Fruit fly (Drosophila melanogaster) whole organism, embryonic: ENCODE measurements around the gene Mocs1.

Experiments
- Asciz ChIP-seq: fragments of 200-800 bp; sonication (Bioruptor generic); optimal IDR thresholded peaks from 2 replicates; lab custom pipeline; 2017; ENCODE audit warnings: missing biosample characterization, mild to moderate bottlenecking, missing genetic modification characterization, missing genetic modification reagents
- CG13296 ChIP-seq: fragments of 200-800 bp; sonication (Bioruptor generic); optimal IDR thresholded peaks from 3 replicates; lab custom pipeline; 2018; ENCODE audit warnings: missing biosample characterization, mild to moderate bottlenecking, missing genetic modification characterization
- CG14710 ChIP-seq: fragments of 200-800 bp; sonication (Bioruptor generic); optimal IDR thresholded peaks from 3 replicates; lab custom pipeline; 2019; ENCODE audit warnings: missing biosample characterization, mild to moderate bottlenecking, missing genetic modification characterization, moderate library complexity
- CG1647 ChIP-seq: fragments of 200-800 bp; sonication (Bioruptor generic); optimal IDR thresholded peaks from 3 replicates; lab custom pipeline; 2016; ENCODE audit warnings: missing biosample characterization, missing genetic modification characterization
- CG16779 ChIP-seq: fragments of 200-800 bp; sonication (Bioruptor generic); IDR thresholded peaks from 2 replicates; pipeline ENCODE4 v1.3.6; 2022; ENCODE audit warnings: missing biosample characterization, missing genetic modification characterization
- CG30403 ChIP-seq: fragments of 200-800 bp; sonication (Bioruptor generic); optimal IDR thresholded peaks from 3 replicates; lab custom pipeline; 2016; ENCODE audit warnings: missing biosample characterization, missing genetic modification characterization
- CG3065 ChIP-seq: fragments of 200-800 bp; sonication (Bioruptor generic); optimal IDR thresholded peaks from 2 replicates; lab custom pipeline; 2016; ENCODE audit warnings: missing biosample characterization, missing genetic modification characterization
- CG31388 ChIP-seq: fragments of 200-800 bp; sonication (Bioruptor generic); optimal IDR thresholded peaks from 2 replicates; lab custom pipeline; 2016; ENCODE audit warnings: missing biosample characterization, missing genetic modification characterization
- CG32767 ChIP-seq: fragments of 200-800 bp; sonication (Bioruptor generic); IDR thresholded peaks from 2 replicates; pipeline ENCODE4 v1.3.6; 2022; ENCODE audit warnings: missing biosample characterization, missing genetic modification characterization
- CG3847 ChIP-seq: fragments of 200-800 bp; sonication (Bioruptor generic); IDR thresholded peaks from 2 replicates; pipeline ENCODE4 v1.3.6; 2022; ENCODE audit warnings: missing biosample characterization, missing genetic modification characterization
- CG43689 ChIP-seq: fragments of 200-800 bp; sonication (Bioruptor generic); IDR thresholded peaks from 2 replicates; pipeline ENCODE4 v1.3.6; 2022; ENCODE audit warnings: missing biosample characterization, missing genetic modification characterization
- CG4617 ChIP-seq: fragments of 200-800 bp; sonication (Bioruptor generic); optimal IDR thresholded peaks from 3 replicates; lab custom pipeline; 2016; ENCODE audit warnings: missing biosample characterization, missing genetic modification characterization, borderline replicate concordance
- CG6791 ChIP-seq: fragments of 200-800 bp; sonication (Bioruptor generic); IDR thresholded peaks from 3 replicates; pipeline ENCODE4 v1.3.6; 2022; ENCODE audit warnings: missing biosample characterization, missing genetic modification characterization; ENCODE audit not compliant: partially characterized antibody
- CG6854 ChIP-seq: fragments of 200-800 bp; sonication (Bioruptor generic); optimal IDR thresholded peaks from 3 replicates; lab custom pipeline; 2017; ENCODE audit warnings: missing biosample characterization, mild to moderate bottlenecking, missing genetic modification characterization
- CG7556 ChIP-seq: fragments of 200-800 bp; sonication (Bioruptor generic); optimal IDR thresholded peaks from 2 replicates; lab custom pipeline; 2017; ENCODE audit warnings: missing biosample characterization, mild to moderate bottlenecking, missing genetic modification characterization
- CG9876 ChIP-seq: fragments of 200-800 bp; sonication (Bioruptor generic); optimal IDR thresholded peaks from 2 replicates; lab custom pipeline; 2016; ENCODE audit warnings: missing biosample characterization, missing genetic modification characterization
- Dp ChIP-seq: fragments of 200-800 bp; sonication (Bioruptor generic); optimal IDR thresholded peaks from 2 replicates; lab custom pipeline; 2018; ENCODE audit warnings: missing biosample characterization, mild to moderate bottlenecking, missing genetic modification characterization, moderate library complexity
- Ets65A ChIP-seq: fragments of 200-800 bp; sonication (Bioruptor generic); peaks from one replicate; lab custom pipeline; 2016; ENCODE audit warnings: missing biosample characterization, missing genetic modification characterization
- H15 ChIP-seq: fragments of 200-800 bp; sonication (Bioruptor generic); IDR thresholded peaks from 3 replicates; pipeline ENCODE4 v1.3.6; 2022; ENCODE audit warnings: missing biosample characterization, missing genetic modification characterization
- HHEX ChIP-seq: fragments of 200-800 bp; sonication (Bioruptor generic); optimal IDR thresholded peaks from 3 replicates; lab custom pipeline; 2017; ENCODE audit warnings: missing biosample characterization, mild to moderate bottlenecking, missing genetic modification characterization, missing genetic modification reagents
- HLH4C ChIP-seq: fragments of 200-800 bp; sonication (Bioruptor generic); IDR thresholded peaks from 3 replicates; pipeline ENCODE4 v1.3.6; 2022; ENCODE audit warnings: missing biosample characterization, missing genetic modification characterization; ENCODE audit not compliant: partially characterized antibody
- Hmx ChIP-seq: fragments of 200-800 bp; sonication (Bioruptor generic); optimal IDR thresholded peaks from 2 replicates; lab custom pipeline; 2016; ENCODE audit warnings: missing biosample characterization, missing genetic modification characterization
- Hr78 ChIP-seq, 2 experiments: fragments of 200-800 bp in 1 of 2; fragments of >200 bp in 1 of 2; sonication (Bioruptor generic) in 1 of 2; optimal IDR thresholded peaks; 2 replicates each; lab custom pipeline; 2017 to 2019; ENCODE audit warnings: missing biosample characterization in 2 of 2, missing genetic modification characterization in 2 of 2, mild to moderate bottlenecking in 1 of 2, moderate library complexity in 1 of 2
- Kr ChIP-seq: fragments of 200-800 bp; sonication (Bioruptor generic); optimal IDR thresholded peaks from 2 replicates; lab custom pipeline; 2017; ENCODE audit warnings: missing biosample characterization, mild to moderate bottlenecking, missing genetic modification characterization
- MTF-1 ChIP-seq: fragments of 200-800 bp; sonication (Bioruptor generic); optimal IDR thresholded peaks from 2 replicates; lab custom pipeline; 2018; ENCODE audit warnings: missing biosample characterization, mild to moderate bottlenecking, missing genetic modification characterization, borderline replicate concordance
- Opbp ChIP-seq: fragments of 200-800 bp; sonication (Bioruptor generic); IDR thresholded peaks from 3 replicates; pipeline ENCODE4 v1.3.6; 2022; ENCODE audit warnings: missing biosample characterization, missing genetic modification characterization; ENCODE audit not compliant: partially characterized antibody
- ab ChIP-seq: fragments of 200-800 bp; sonication (Bioruptor generic); optimal IDR thresholded peaks from 2 replicates; lab custom pipeline; 2016; ENCODE audit warnings: missing biosample characterization, missing genetic modification characterization
- ap ChIP-seq: fragments of 200-800 bp; sonication (Bioruptor generic); IDR thresholded peaks from 2 replicates; pipeline ENCODE4 v1.3.6; 2022; ENCODE audit warnings: missing biosample characterization, missing genetic modification characterization
- caup ChIP-seq: fragments of 200-800 bp; sonication (Bioruptor generic); optimal IDR thresholded peaks from 3 replicates; lab custom pipeline; 2017; ENCODE audit warnings: missing biosample characterization, mild to moderate bottlenecking, missing genetic modification characterization, moderate library complexity; ENCODE audit not compliant: severe bottlenecking
- chif ChIP-seq, 2 experiments: fragments of 200-800 bp; sonication (Bioruptor generic); optimal IDR thresholded peaks; 3 replicates each; lab custom pipeline; 2016; ENCODE audit warnings: missing biosample characterization in 2 of 2, missing genetic modification characterization in 2 of 2
- chm ChIP-seq: fragments of 200-800 bp; sonication (Bioruptor generic); IDR thresholded peaks from 2 replicates; pipeline ENCODE4 v1.3.6; 2022; ENCODE audit warnings: missing biosample characterization, missing genetic modification characterization
- chn ChIP-seq: fragments of 200-800 bp; sonication (Bioruptor generic); optimal IDR thresholded peaks from 2 replicates; lab custom pipeline; 2016; ENCODE audit warnings: missing biosample characterization, missing genetic modification characterization
- ewg ChIP-seq: fragments of 200-800 bp; sonication (Bioruptor generic); optimal IDR thresholded peaks from 3 replicates; lab custom pipeline; 2017; ENCODE audit warnings: mild to moderate bottlenecking, missing biosample characterization, missing genetic modification reagents, missing genetic modification characterization
- fd3F ChIP-seq: fragments of 200-800 bp; sonication (Bioruptor generic); optimal IDR thresholded peaks from 2 replicates; lab custom pipeline; 2018; ENCODE audit warnings: missing biosample characterization, mild to moderate bottlenecking, missing genetic modification characterization, moderate library complexity
- gfzf ChIP-seq: fragments of 200-800 bp; sonication (Bioruptor generic); optimal IDR thresholded peaks from 2 replicates; lab custom pipeline; 2016; ENCODE audit warnings: missing biosample characterization, mild to moderate bottlenecking, missing genetic modification characterization, moderate library complexity
- gro ChIP-seq: fragments of 200-800 bp; sonication (Bioruptor generic); optimal IDR thresholded peaks from 2 replicates; lab custom pipeline; 2016; ENCODE audit warnings: missing biosample characterization, missing genetic modification characterization
- gsb ChIP-seq: fragments of 200-800 bp; sonication (Bioruptor generic); IDR thresholded peaks from 2 replicates; pipeline ENCODE4 v1.3.6; 2022; ENCODE audit warnings: missing biosample characterization, missing genetic modification characterization
- inv ChIP-seq: fragments of 200-800 bp; sonication (Bioruptor generic); IDR thresholded peaks from 2 replicates; pipeline ENCODE4 v1.3.6; 2022; ENCODE audit warnings: missing biosample characterization, missing genetic modification characterization; ENCODE audit not compliant: partially characterized antibody
- jing ChIP-seq: fragments of 200-800 bp; sonication (Bioruptor generic); optimal IDR thresholded peaks from 2 replicates; lab custom pipeline; 2018; ENCODE audit warnings: missing biosample characterization, mild to moderate bottlenecking, missing genetic modification characterization
- nmo ChIP-seq: fragments of 200-800 bp; sonication (Bioruptor generic); optimal IDR thresholded peaks from 2 replicates; lab custom pipeline; 2018; ENCODE audit warnings: missing biosample characterization, mild to moderate bottlenecking, missing genetic modification characterization, moderate library complexity
- org-1 ChIP-seq: fragments of 200-800 bp; sonication (Bioruptor generic); optimal IDR thresholded peaks from 2 replicates; lab custom pipeline; 2017; ENCODE audit warnings: missing biosample characterization, missing genetic modification characterization
- pita ChIP-seq: fragments of 200-800 bp; sonication (Bioruptor generic); optimal IDR thresholded peaks from 2 replicates; lab custom pipeline; 2017; ENCODE audit warnings: missing biosample characterization, mild to moderate bottlenecking, missing genetic modification characterization
- sc ChIP-seq, 3 experiments: fragments of >200 bp in 2 of 3; fragments of 200-800 bp in 1 of 3; sonication (Bioruptor generic) in 1 of 3; optimal IDR thresholded peaks; 2 replicates in 2 of 3; 3 replicates in 1 of 3; lab custom pipeline; 2017; ENCODE audit warnings: mild to moderate bottlenecking in 1 of 3, missing biosample characterization in 1 of 3, missing genetic modification characterization in 1 of 3, missing genetic modification reagents in 1 of 3
- sima ChIP-seq: fragments of 200-800 bp; sonication (Bioruptor generic); optimal IDR thresholded peaks from 2 replicates; lab custom pipeline; 2016; ENCODE audit warnings: missing biosample characterization, missing genetic modification characterization
- stwl ChIP-seq: fragments of 200-800 bp; sonication (Bioruptor generic); optimal IDR thresholded peaks from 3 replicates; lab custom pipeline; 2018; ENCODE audit warnings: missing biosample characterization, mild to moderate bottlenecking, missing genetic modification characterization, moderate library complexity
- tll ChIP-seq, 2 experiments: fragments of 200-800 bp in 1 of 2; fragments of >200 bp in 1 of 2; sonication (Bioruptor generic) in 1 of 2; optimal IDR thresholded peaks; 2 replicates each; lab custom pipeline; 2017 to 2019; ENCODE audit warnings: missing biosample characterization in 2 of 2, missing genetic modification characterization in 2 of 2, mild to moderate bottlenecking in 1 of 2, moderate library complexity in 1 of 2
- wdn ChIP-seq: fragments of 200-800 bp; sonication (Bioruptor generic); IDR thresholded peaks from 2 replicates; pipeline ENCODE4 v1.3.6; 2022; ENCODE audit warnings: missing biosample characterization, missing genetic modification characterization
- zfh1 ChIP-seq: fragments of 200-800 bp; sonication (Bioruptor generic); IDR thresholded peaks from 3 replicates; pipeline ENCODE4 v1.3.6; 2022; ENCODE audit warnings: missing biosample characterization, missing genetic modification characterization

Gene Mocs1

dm6 chr3L:11120419-11120958 lies 50.2 kb downstream of the Mocs1 start, which contains the start of the genes FoxK and mRpL2 (continued):
- TF ChIP-seq chm (0 out of 2 replicates have a peak, but pooled peaks have one; percentile 4), Hr78 (GFP tag; optimal IDR thresholded peaks at IDR 0.05; lab: Kevin White, UChicago) (no peak), CG31388 (no peak), jing (GFP tag; lab: Kevin White, UChicago) (no peak), sc (optimal IDR thresholded peaks at IDR 0.05; lab: Kevin White, UChicago) (no peak), sc (GFP tag; optimal IDR thresholded peaks at IDR 0.05; lab: Kevin White, UChicago) (no peak), chn (GFP tag; lab: Kevin White, UChicago) (no peak), nmo (GFP tag; lab: Kevin White, UChicago) (peak; percentile 19), org-1 (no peak), CG32767 (peak; percentile 82), pita (GFP tag; lab: Kevin White, UChicago) (no peak), CG1647 (GFP tag; lab: Kevin White, UChicago) (no peak), stwl (peak; percentile 83), HLH4C (no peak), CG30403 (GFP tag; lab: Kevin White, UChicago) (no peak), CG43689 (GFP tag; lab: Robert Waterston, UW) (no peak), caup (GFP tag; lab: Kevin White, UChicago) (peak; percentile 6), Asciz (no peak), ap (GFP tag; lab: Robert Waterston, UW) (no peak), CG14710 (tag; lab: Kevin White, UChicago) (peak; percentile 39), CG6854 (no peak), tll (GFP tag; optimal IDR thresholded peaks at IDR 0.05; lab: Kevin White, UChicago) (no peak), CG7556 (GFP tag; lab: Kevin White, UChicago) (no peak), Hmx (no peak), CG6791 (peak; percentile 54; the same call in 2 of the 3 replicates), gro (GFP tag; lab: Kevin White, UChicago) (peak; percentile 18), Kr (no peak), CG9876 (GFP tag; lab: Kevin White, UChicago) (no peak), MTF-1 (GFP tag; lab: Kevin White, UChicago) (peak; percentile 55), inv (peak; percentile 34; the same call in 1 of the 2 replicates), gsb (no peak), HHEX (GFP tag; lab: Kevin White, UChicago) (no peak), CG3847 (GFP tag; lab: Robert Waterston, UW) (peak; percentile 63; the same call in 1 of the 2 replicates), fd3F (GFP tag; lab: Kevin White, UChicago) (no peak), sima (GFP tag; lab: Kevin White, UChicago) (no peak), CG4617 (GFP tag; lab: Kevin White, UChicago) (peak; percentile 81), Ets65A (GFP tag; lab: Kevin White, UChicago) (no peak), CG16779 (GFP tag; lab: Robert Waterston, UW) (no peak), ab (GFP tag; lab: Kevin White, UChicago) (no peak), ewg (peak; percentile 89), wdn (GFP tag; lab: Robert Waterston, UW) (no peak), zfh1 (GFP tag; lab: Robert Waterston, UW) (peak; percentile 31; the same call in 1 of the 3 replicates), H15 (GFP tag; lab: Robert Waterston, UW) (0 out of 3 replicates have a peak, but pooled peaks have one; percentile 34), chif (GFP tag; optimal IDR thresholded peaks at IDR 0.05; lab: Kevin White, UChicago) (no peak), CG13296 (GFP tag; lab: Kevin White, UChicago) (no peak), Opbp (GFP tag; lab: Robert Waterston, UW) (peak; percentile 55; the same call in 2 of the 3 replicates), Dp (GFP tag; lab: Kevin White, UChicago) (peak; percentile 51), CG3065 (GFP tag; lab: Kevin White, UChicago) (peak; percentile 79), gfzf (GFP tag; lab: Kevin White, UChicago) (peak; percentile 48)
